Worm (Caenorhabditis elegans) whole organism, young adult: ENCODE results near the gene pbo-6.
A peak's percentile ranks its signal among the peaks of the same experiment; 100 is the strongest.

Experiments used
- F22D6.2 ChIP-seq: sonication (generic microtip); optimal IDR thresholded peaks from 2 replicates; lab custom pipeline; 2016; ENCODE audit warnings: mild to moderate bottlenecking, missing genetic modification characterization, missing compliant biosample characterization
- F33H1.4 ChIP-seq: fragments of 200-800 bp; sonication (Bioruptor generic); IDR thresholded peaks from 2 replicates; pipeline ENCODE4 v1.3.6; 2022; ENCODE audit warnings: missing genetic modification reagents, missing genetic modification characterization, missing compliant biosample characterization
- hrde-1 ChIP-seq: sonication (generic microtip); optimal IDR thresholded peaks from 2 replicates; lab custom pipeline; 2016; ENCODE audit warnings: missing genetic modification characterization, mild to moderate bottlenecking, missing compliant biosample characterization, moderate library complexity, missing genotype, missing genetic modification reagents, borderline replicate concordance
- lin-54 ChIP-seq: fragments of 200-800 bp; sonication (Bioruptor generic); optimal IDR thresholded peaks from 2 replicates; lab custom pipeline; 2018; ENCODE audit warnings: mild to moderate bottlenecking, missing genetic modification characterization, missing compliant biosample characterization
- lsy-27 ChIP-seq: sonication (generic microtip); optimal IDR thresholded peaks from 2 replicates; lab custom pipeline; 2017; ENCODE audit warnings: missing genetic modification characterization, mild to moderate bottlenecking, missing compliant biosample characterization, antibody characterized with exemption, missing genotype, borderline replicate concordance; ENCODE audit not compliant: insufficient read depth
- madf-6 ChIP-seq: fragments of 200-800 bp; sonication (Bioruptor generic); IDR thresholded peaks from 2 replicates; pipeline ENCODE4 v1.3.6; 2022; ENCODE audit warnings: missing genetic modification reagents, missing genetic modification characterization, missing compliant biosample characterization
- mcd-1 ChIP-seq: fragments of 200-800 bp; sonication (Bioruptor generic); IDR thresholded peaks from 2 replicates; pipeline ENCODE4 v1.3.6; 2022; ENCODE audit warnings: missing genetic modification reagents, missing genetic modification characterization, missing compliant biosample characterization
- nfya-2 ChIP-seq: fragments of 200-800 bp; sonication (Bioruptor generic); IDR thresholded peaks from 2 replicates; pipeline ENCODE4 v1.3.6; 2022; ENCODE audit warnings: missing genetic modification reagents, missing genetic modification characterization, missing compliant biosample characterization
- pha-4 ChIP-seq: fragments of 150-350 bp; sonication (generic microtip); optimal IDR thresholded peaks from 2 replicates; lab custom pipeline; 2014; ENCODE audit warnings: missing biosample characterization, missing genetic modification reagents, missing genetic modification characterization
- sptf-2 ChIP-seq: fragments of 200-800 bp; sonication (Bioruptor generic); optimal IDR thresholded peaks from 2 replicates; lab custom pipeline; 2018; ENCODE audit warnings: mild to moderate bottlenecking, missing genetic modification characterization, missing compliant biosample characterization
- unc-62 ChIP-seq: fragments of 150-350 bp; optimal IDR thresholded peaks from 2 replicates; lab custom pipeline; 2014; ENCODE audit warnings: missing biosample characterization, missing genetic modification reagents, missing genetic modification characterization

ce11 chrX:17419813-17420584, 8.8 kb upstream of the pbo-6 start:
- TF ChIP-seq sptf-2 (GFP tag; lab: Kevin White, UChicago) = no peak
- no peak for TF ChIP-seq madf-6 (GFP tag; lab: Robert Waterston, UW)
- TF ChIP-seq F22D6.2 (tag; lab: Kevin White, UChicago) = no peak
- no peak for TF ChIP-seq lin-54 (GFP tag; lab: Kevin White, UChicago)
- no peak for TF ChIP-seq hrde-1 (tag; lab: Kevin White, UChicago)
- TF ChIP-seq unc-62 (GFP tag; lab: Kevin White, UChicago) = no peak
- TF ChIP-seq pha-4 = no peak
- no peak for TF ChIP-seq lsy-27 (tag; lab: Kevin White, UChicago)
- no peak for TF ChIP-seq nfya-2
- TF ChIP-seq mcd-1 (GFP tag; lab: Robert Waterston, UW) = 0 out of 2 replicates have a peak, but pooled peaks have one; percentile 3
- TF ChIP-seq F33H1.4 (GFP tag; lab: Robert Waterston, UW) = no peak
